Worm (Caenorhabditis elegans) whole organism, L1 larva: ENCODE measurements around the gene lgc-37.

Source experiments
- aly-2 ChIP-seq: fragments of 150-350 bp; optimal IDR thresholded peaks from 2 replicates; lab custom pipeline; 2014; ENCODE audit warnings: missing biosample characterization, missing genetic modification characterization
- dsc-1 ChIP-seq: sonication (generic microtip); optimal IDR thresholded peaks from 2 replicates; lab custom pipeline; 2016; ENCODE audit warnings: mild to moderate bottlenecking, missing genetic modification characterization, missing compliant biosample characterization
- egl-27 ChIP-seq, 2 experiments: fragments of 150-350 bp in 1 of 2; sonication (generic microtip); optimal IDR thresholded peaks; 3 replicates each; lab custom pipeline; 2017 to 2018; ENCODE audit warnings: missing biosample characterization in 2 of 2, missing genetic modification characterization in 2 of 2, missing genetic modification reagents in 2 of 2
- fkh-10 ChIP-seq: sonication (generic microtip); optimal IDR thresholded peaks from 2 replicates; lab custom pipeline; 2017; ENCODE audit warnings: missing biosample characterization, missing genetic modification reagents, missing genetic modification characterization
- nhr-20 ChIP-seq: sonication (generic microtip); optimal IDR thresholded peaks from 2 replicates; lab custom pipeline; 2016; ENCODE audit warnings: mild to moderate bottlenecking, missing genetic modification characterization, missing compliant biosample characterization
- nhr-84 ChIP-seq: sonication (generic microtip); optimal IDR thresholded peaks from 2 replicates; lab custom pipeline; 2017; ENCODE audit warnings: missing biosample characterization, missing genetic modification characterization
- snpc-4 ChIP-seq: fragments of 150-350 bp; optimal IDR thresholded peaks from 2 replicates; lab custom pipeline; 2014; ENCODE audit warnings: missing biosample characterization, missing genetic modification characterization
- swsn-7 ChIP-seq: sonication (generic microtip); optimal IDR thresholded peaks from 2 replicates; lab custom pipeline; 2016; ENCODE audit warnings: missing genetic modification characterization, missing compliant biosample characterization
- unc-130 ChIP-seq: fragments of 150-350 bp; optimal IDR thresholded peaks from 2 replicates; lab custom pipeline; 2017; ENCODE audit warnings: missing biosample characterization, missing genetic modification characterization, inconsistent platforms
- unc-62 ChIP-seq: fragments of 150-350 bp; optimal IDR thresholded peaks from 2 replicates; lab custom pipeline; 2014; ENCODE audit warnings: missing biosample characterization, missing genetic modification reagents, missing genetic modification characterization
- ztf-11 ChIP-seq, 2 experiments: sonication (generic microtip); optimal IDR thresholded peaks; 2 replicates each; lab custom pipeline; 2016 to 2017; ENCODE audit warnings: missing genetic modification characterization in 2 of 2, missing biosample characterization in 1 of 2, missing compliant biosample characterization in 1 of 2
- ztf-4 ChIP-seq: fragments of 150-350 bp; optimal IDR thresholded peaks from 2 replicates; lab custom pipeline; 2014; ENCODE audit warnings: missing biosample characterization, missing genetic modification characterization

DNA sequence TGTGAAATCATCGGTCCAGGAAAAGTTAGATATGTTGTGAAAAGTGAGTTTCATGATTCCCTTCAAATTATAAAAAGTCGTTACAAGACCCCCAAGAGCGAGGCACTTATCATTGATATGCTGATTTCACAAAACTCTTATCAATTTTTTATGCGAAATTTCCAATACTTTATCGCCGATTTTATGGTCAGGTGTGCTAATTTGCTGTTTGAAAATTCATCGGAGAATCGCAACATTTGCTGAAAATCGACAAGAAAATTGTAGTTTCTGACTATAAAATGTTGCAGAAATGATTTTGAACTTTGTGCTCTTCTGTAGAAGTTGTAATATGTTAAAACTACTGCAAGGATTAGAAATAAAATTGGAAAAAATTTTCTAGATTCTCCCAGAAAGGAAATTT lies 46.7 kb downstream of the lgc-37 start:
- TF ChIP-seq snpc-4 (tag; lab: Kevin White, UChicago) (no peak), swsn-7 (tag; lab: Kevin White, UChicago) (no peak), unc-130 (no peak), dsc-1 (tag; lab: Kevin White, UChicago) (no peak), nhr-84 (no peak), aly-2 (tag; lab: Kevin White, UChicago) (no peak), ztf-4 (tag; lab: Kevin White, UChicago) (no peak), unc-62 (no peak), ztf-11 (tag; optimal IDR thresholded peaks at IDR 0.05; lab: Kevin White, UChicago) (no peak), egl-27 (tag; optimal IDR thresholded peaks at IDR 0.05; lab: Kevin White, UChicago) (no peak), fkh-10 (GFP tag; lab: Kevin White, UChicago) (no peak), nhr-20 (tag; lab: Kevin White, UChicago) (no peak)
